Worm (Caenorhabditis elegans) whole organism, young adult: Measurements from ENCODE around the gene F58D12.3.

Source experiments
- B0035.1 ChIP-seq: sonication (generic microtip); optimal IDR thresholded peaks from 2 replicates; lab custom pipeline; 2016; ENCODE audit warnings: missing genetic modification characterization, mild to moderate bottlenecking, missing compliant biosample characterization, missing genotype, missing genetic modification reagents
- ceh-40 ChIP-seq: fragments of 200-800 bp; sonication (Bioruptor generic); IDR thresholded peaks from 2 replicates; pipeline ENCODE4 v1.3.6; 2022; ENCODE audit warnings: missing genetic modification characterization, missing compliant biosample characterization
- hsf-1 ChIP-seq: fragments of 200-800 bp; sonication (Bioruptor generic); IDR thresholded peaks from 2 replicates; pipeline ENCODE4 v1.3.6; 2022; ENCODE audit warnings: missing genetic modification reagents, missing genetic modification characterization, missing compliant biosample characterization
- lin-40 ChIP-seq: sonication (generic microtip); optimal IDR thresholded peaks from 2 replicates; lab custom pipeline; 2016; ENCODE audit warnings: missing genetic modification characterization, mild to moderate bottlenecking, missing compliant biosample characterization, missing genotype, missing genetic modification reagents

ce11 chrV:14026194-14026593, 31.4 kb upstream of the F58D12.3 start, which contains the start of gene T08G5.2:
- TF ChIP-seq ceh-40 (GFP tag; lab: Robert Waterston, UW) (no peak), B0035.1 (no peak), hsf-1 (GFP tag; lab: Robert Waterston, UW) (no peak), lin-40 (tag; lab: Kevin White, UChicago) (no peak)
